Worm (Caenorhabditis elegans) whole organism, L4 larva: ENCODE results near the gene T03D8.6.

ENCODE experiments used
- D1046.2 ChIP-seq: fragments of 200-800 bp; sonication (Bioruptor generic); IDR thresholded peaks from 2 replicates; pipeline ENCODE4 v1.3.6; 2022; ENCODE audit warnings: missing genetic modification characterization, missing compliant biosample characterization
- Y5F2A.4 ChIP-seq: fragments of 200-800 bp; sonication (Bioruptor generic); optimal IDR thresholded peaks from 2 replicates; lab custom pipeline; 2018; ENCODE audit warnings: mild to moderate bottlenecking, missing genetic modification characterization, missing compliant biosample characterization
- ZK337.2 ChIP-seq: fragments of 200-800 bp; sonication (Bioruptor generic); IDR thresholded peaks from 2 replicates; pipeline ENCODE4 v1.3.6; 2022; ENCODE audit warnings: missing genetic modification reagents, missing genetic modification characterization, missing compliant biosample characterization
- ceh-20 ChIP-seq: fragments of 200-800 bp; sonication (Bioruptor generic); IDR thresholded peaks from 2 replicates; pipeline ENCODE4 v1.3.6; 2022; ENCODE audit warnings: missing genetic modification reagents, missing genetic modification characterization, missing compliant biosample characterization
- ceh-28 ChIP-seq: fragments of 150-350 bp; optimal IDR thresholded peaks from 2 replicates; lab custom pipeline; 2014; ENCODE audit warnings: missing biosample characterization, missing genetic modification reagents, missing genetic modification characterization
- ceh-44 ChIP-seq: fragments of 200-800 bp; sonication (Bioruptor generic); IDR thresholded peaks from 2 replicates; pipeline ENCODE4 v1.3.6; 2022; ENCODE audit warnings: missing genetic modification reagents, missing genetic modification characterization, missing compliant biosample characterization
- ceh-82 ChIP-seq: sonication (generic microtip); optimal IDR thresholded peaks from 2 replicates; lab custom pipeline; 2017; ENCODE audit warnings: missing biosample characterization, missing genetic modification characterization
- ces-1 ChIP-seq: fragments of 150-350 bp; sonication (generic microtip); optimal IDR thresholded peaks from 4 replicates; lab custom pipeline; 2014; ENCODE audit warnings: missing biosample characterization, missing genetic modification reagents, missing genetic modification characterization
- ctbp-1 ChIP-seq: fragments of 200-800 bp; sonication (Bioruptor generic); IDR thresholded peaks from 2 replicates; pipeline ENCODE4 v1.3.6; 2022; ENCODE audit warnings: missing genetic modification reagents, missing genetic modification characterization, missing compliant biosample characterization
- daf-12 ChIP-seq: fragments of 150-350 bp; optimal IDR thresholded peaks from 2 replicates; lab custom pipeline; 2014; ENCODE audit warnings: missing biosample characterization, missing genetic modification reagents, missing genetic modification characterization
- daf-19 ChIP-seq: fragments of 200-800 bp; sonication (Bioruptor generic); conservative IDR thresholded peaks from 2 replicates; pipeline ENCODE4 v1.3.6; 2022; ENCODE audit warnings: missing genetic modification characterization, missing compliant biosample characterization
- dmd-6 ChIP-seq: fragments of 200-800 bp; sonication (Bioruptor generic); IDR thresholded peaks from 2 replicates; pipeline ENCODE4 v1.3.6; 2022; ENCODE audit warnings: missing genetic modification reagents, missing genetic modification characterization, missing compliant biosample characterization
- dmd-8 ChIP-seq: fragments of 200-800 bp; sonication (Bioruptor generic); IDR thresholded peaks from 2 replicates; pipeline ENCODE4 v1.3.6; 2022; ENCODE audit warnings: missing genetic modification characterization, missing compliant biosample characterization
- dmd-9 ChIP-seq: fragments of 200-800 bp; sonication (Bioruptor generic); IDR thresholded peaks from 2 replicates; pipeline ENCODE4 v1.3.6; 2022; ENCODE audit warnings: missing genetic modification reagents, missing genetic modification characterization, missing compliant biosample characterization
- egl-43 ChIP-seq: fragments of 200-800 bp; sonication (Bioruptor generic); IDR thresholded peaks from 2 replicates; pipeline ENCODE4 v1.3.6; 2022; ENCODE audit warnings: missing genetic modification reagents, missing genetic modification characterization, missing compliant biosample characterization
- fos-1 ChIP-seq: fragments of 150-350 bp; optimal IDR thresholded peaks from 2 replicates; lab custom pipeline; 2014; ENCODE audit warnings: missing biosample characterization, missing genetic modification characterization
- hif-1 ChIP-seq, 2 experiments: sonication (generic microtip); optimal IDR thresholded peaks; 2 replicates each; lab custom pipeline; 2016 to 2017; ENCODE audit warnings: missing compliant biosample characterization in 2 of 2, missing genetic modification characterization in 2 of 2, missing genetic modification reagents in 2 of 2, missing genotype in 2 of 2, mild to moderate bottlenecking in 1 of 2
- hlh-11 ChIP-seq: fragments of 200-800 bp; sonication (Bioruptor generic); optimal IDR thresholded peaks from 2 replicates; lab custom pipeline; 2018; ENCODE audit warnings: mild to moderate bottlenecking, missing genetic modification characterization, missing compliant biosample characterization
- hlh-30 ChIP-seq: sonication (generic microtip); optimal IDR thresholded peaks from 2 replicates; lab custom pipeline; 2017; ENCODE audit warnings: antibody characterized with exemption, mild to moderate bottlenecking, missing genetic modification characterization, missing compliant biosample characterization; ENCODE audit not compliant: insufficient read depth
- hmg-1.1 ChIP-seq: fragments of 200-800 bp; sonication (Bioruptor generic); IDR thresholded peaks from 2 replicates; pipeline ENCODE4 v1.3.6; 2022; ENCODE audit warnings: missing genetic modification reagents, missing genetic modification characterization, missing compliant biosample characterization
- jun-1 ChIP-seq: fragments of 150-350 bp; optimal IDR thresholded peaks from 2 replicates; lab custom pipeline; 2014; ENCODE audit warnings: missing biosample characterization, missing genetic modification reagents, missing genetic modification characterization
- lin-13 ChIP-seq: fragments of 150-350 bp; optimal IDR thresholded peaks from 2 replicates; lab custom pipeline; 2014; ENCODE audit warnings: missing biosample characterization, missing genetic modification reagents, missing genetic modification characterization
- lin-38 ChIP-seq: fragments of 200-800 bp; sonication (Bioruptor generic); IDR thresholded peaks from 2 replicates; pipeline ENCODE4 v1.3.6; 2022; ENCODE audit warnings: missing genetic modification reagents, missing genetic modification characterization, missing compliant biosample characterization
- madf-5 ChIP-seq, 2 experiments: fragments of 200-800 bp; sonication (Bioruptor generic); IDR thresholded peaks; 2 replicates each; pipeline ENCODE4 v1.3.6; 2022; ENCODE audit warnings: missing compliant biosample characterization in 2 of 2, missing genetic modification characterization in 2 of 2
- madf-9 ChIP-seq: fragments of 200-800 bp; sonication (Bioruptor generic); conservative IDR thresholded peaks from 2 replicates; pipeline ENCODE4 v1.3.6; 2022; ENCODE audit warnings: missing genetic modification reagents, missing genetic modification characterization, missing compliant biosample characterization
- mdl-1 ChIP-seq, 2 experiments: fragments of 150-350 bp in 1 of 2; sonication (generic microtip) in 1 of 2; optimal IDR thresholded peaks; 2 replicates each; lab custom pipeline; 2014 to 2017; ENCODE audit warnings: missing biosample characterization in 2 of 2, missing genetic modification characterization in 2 of 2
- mdt-29 ChIP-seq: fragments of 200-800 bp; sonication (Bioruptor generic); IDR thresholded peaks from 2 replicates; pipeline ENCODE4 v1.3.6; 2022; ENCODE audit warnings: missing genetic modification reagents, missing genetic modification characterization, missing compliant biosample characterization
- mes-2 ChIP-seq: sonication (generic microtip); optimal IDR thresholded peaks from 2 replicates; lab custom pipeline; 2016; ENCODE audit warnings: missing genotype, mild to moderate bottlenecking, missing genetic modification characterization, missing compliant biosample characterization; ENCODE audit not compliant: poor library complexity, severe bottlenecking
- mxl-3 ChIP-seq: fragments of 200-800 bp; sonication (Bioruptor generic); optimal IDR thresholded peaks from 2 replicates; lab custom pipeline; 2018; ENCODE audit warnings: mild to moderate bottlenecking, missing genetic modification characterization, missing compliant biosample characterization
- nhr-10 ChIP-seq: fragments of 150-350 bp; optimal IDR thresholded peaks from 2 replicates; lab custom pipeline; 2014; ENCODE audit warnings: missing biosample characterization, missing genetic modification characterization
- nhr-111 ChIP-seq: fragments of 200-800 bp; sonication (Bioruptor generic); optimal IDR thresholded peaks from 2 replicates; lab custom pipeline; 2018; ENCODE audit warnings: mild to moderate bottlenecking, missing genetic modification characterization, missing compliant biosample characterization
- nhr-25 ChIP-seq: sonication (generic microtip); optimal IDR thresholded peaks from 2 replicates; lab custom pipeline; 2017; ENCODE audit warnings: missing genetic modification characterization, mild to moderate bottlenecking, missing compliant biosample characterization, antibody characterized with exemption, moderate library complexity, borderline replicate concordance; ENCODE audit not compliant: insufficient read depth
- nhr-28 ChIP-seq: fragments of 150-350 bp; optimal IDR thresholded peaks from 2 replicates; lab custom pipeline; 2014; ENCODE audit warnings: missing biosample characterization, missing genetic modification characterization
- nhr-42 ChIP-seq: fragments of 200-800 bp; sonication (Bioruptor generic); IDR thresholded peaks from 2 replicates; pipeline ENCODE4 v1.3.6; 2022; ENCODE audit warnings: missing genetic modification characterization, missing compliant biosample characterization
- php-3 ChIP-seq: fragments of 200-800 bp; sonication (Bioruptor generic); IDR thresholded peaks from 2 replicates; pipeline ENCODE4 v1.3.6; 2022; ENCODE audit warnings: missing genetic modification reagents, missing genetic modification characterization, missing compliant biosample characterization
- rbr-2 ChIP-seq: sonication (generic microtip); optimal IDR thresholded peaks from 2 replicates; lab custom pipeline; 2016; ENCODE audit warnings: missing genotype, missing genetic modification characterization, missing compliant biosample characterization
- set-16 ChIP-seq: fragments of 200-800 bp; sonication (Bioruptor generic); IDR thresholded peaks from 2 replicates; pipeline ENCODE4 v1.3.6; 2022; ENCODE audit warnings: missing genetic modification reagents, missing genetic modification characterization, missing compliant biosample characterization
- snpc-1.2 ChIP-seq: fragments of 200-800 bp; sonication (Bioruptor generic); IDR thresholded peaks from 2 replicates; pipeline ENCODE4 v1.3.6; 2022; ENCODE audit warnings: missing genetic modification reagents, missing genetic modification characterization, missing compliant biosample characterization
- snpc-4 ChIP-seq: fragments of 150-350 bp; optimal IDR thresholded peaks from 2 replicates; lab custom pipeline; 2014; ENCODE audit warnings: missing biosample characterization, missing genetic modification characterization
- unc-62 ChIP-seq, 3 experiments: fragments of 150-350 bp in 1 of 3; sonication (generic microtip); optimal IDR thresholded peaks in 2 of 3; peaks in 1 of 3; 1 replicate in 1 of 3; 2 replicates in 2 of 3; lab custom pipeline; 2014 to 2017; ENCODE audit warnings: missing biosample characterization in 3 of 3, missing genetic modification characterization in 3 of 3, missing genetic modification reagents in 3 of 3, missing genotype in 1 of 3
- zfp-2 ChIP-seq: sonication (generic microtip); optimal IDR thresholded peaks from 2 replicates; lab custom pipeline; 2016; ENCODE audit warnings: mild to moderate bottlenecking, missing genetic modification characterization, missing compliant biosample characterization
- zip-11 ChIP-seq: fragments of 200-800 bp; sonication (Bioruptor generic); IDR thresholded peaks from 2 replicates; pipeline ENCODE4 v1.3.6; 2022; ENCODE audit warnings: missing genetic modification characterization, missing compliant biosample characterization
- ztf-7 ChIP-seq: fragments of 150-350 bp; optimal IDR thresholded peaks from 2 replicates; lab custom pipeline; 2014; ENCODE audit warnings: missing biosample characterization, missing genetic modification characterization

The T03D8.6 gene

ce11 chrV:20845524-20846208, 25.5 kb upstream of the T03D8.6 start, which contains the start of the genes F31D4.2 and fkb-6 (continued):
- TF ChIP-seq jun-1 (peak; percentile 15), madf-9 (no peak), egl-43 (GFP tag; lab: Robert Waterston, UW) (peak; percentile 39; the same call in 1 of the 2 replicates), daf-12 (tag; lab: Kevin White, UChicago) (no peak), hif-1 (tag; optimal IDR thresholded peaks at IDR 0.05; lab: Kevin White, UChicago) (peak; percentile 25 to 96), ceh-44 (GFP tag; lab: Robert Waterston, UW) (no peak), zip-11 (GFP tag; lab: Robert Waterston, UW) (no peak), zfp-2 (tag; lab: Kevin White, UChicago) (no peak), nhr-111 (no peak), mxl-3 (no peak), madf-5 (GFP tag; IDR thresholded peaks at IDR 0.05; lab: Robert Waterston, UW) (no peak), ces-1 (no peak), dmd-8 (GFP tag; lab: Robert Waterston, UW) (no peak), mdt-29 (GFP tag; lab: Robert Waterston, UW) (peak; percentile 74), ceh-28 (tag; lab: Kevin White, UChicago) (peak; percentile 22), ZK337.2 (no peak), snpc-1.2 (GFP tag; lab: Robert Waterston, UW) (0 out of 2 replicates have a peak, but pooled peaks have one; percentile 43), ztf-7 (peak; percentile 56), Y5F2A.4 (GFP tag; lab: Kevin White, UChicago) (no peak), nhr-28 (tag; lab: Kevin White, UChicago) (peak; percentile 61), set-16 (GFP tag; lab: Robert Waterston, UW) (no peak), D1046.2 (GFP tag; lab: Robert Waterston, UW) (no peak), unc-62 (GFP tag; optimal IDR thresholded peaks at IDR 0.05 in 1 of 2; lab: Kevin White, UChicago) (peak in 1 of 2 experiments; percentile 99), unc-62 (tag; optimal IDR thresholded peaks at IDR 0.05; lab: Kevin White, UChicago) (no peak)

ce11 chrV:20841484-20841883, 21.4 kb upstream of the T03D8.6 start:
- TF ChIP-seq rbr-2 (tag; lab: Kevin White, UChicago) (no peak), hmg-1.1 (GFP tag; lab: Robert Waterston, UW) (no peak), ctbp-1 (GFP tag; lab: Robert Waterston, UW) (no peak), hlh-11 (no peak), fos-1 (tag; lab: Kevin White, UChicago) (no peak), D1046.2 (GFP tag; lab: Robert Waterston, UW) (no peak), ceh-44 (GFP tag; lab: Robert Waterston, UW) (no peak), ZK337.2 (no peak), mxl-3 (no peak)

ce11 chrV:20838565-20838964, 18.4 kb upstream of the T03D8.6 start, which contains the start of gene exos-7:
Gene exos-7, plus strand, starts transcription at chrV:20838865.
- TF ChIP-seq mdl-1 (tag; optimal IDR thresholded peaks at IDR 0.05; lab: Kevin White, UChicago) = no peak
- TF ChIP-seq ceh-20 (GFP tag; lab: Robert Waterston, UW) = no peak
- TF ChIP-seq nhr-42 (GFP tag; lab: Robert Waterston, UW) = no peak
- TF ChIP-seq dmd-6 (GFP tag; lab: Robert Waterston, UW) = no peak
- TF ChIP-seq ZK337.2 = no peak
- no peak for TF ChIP-seq lin-13 (GFP tag; lab: Kevin White, UChicago)
- TF ChIP-seq php-3 = no peak
- no peak for TF ChIP-seq nhr-25 (tag; lab: Kevin White, UChicago)
- no peak for TF ChIP-seq snpc-4
- TF ChIP-seq mes-2 (tag; lab: Kevin White, UChicago) = no peak
- no peak for TF ChIP-seq dmd-9
- no peak for TF ChIP-seq daf-19 (GFP tag; lab: Robert Waterston, UW)
- no peak for TF ChIP-seq Y5F2A.4 (GFP tag; lab: Kevin White, UChicago)
- no peak for TF ChIP-seq madf-9
- TF ChIP-seq nhr-10 (tag; lab: Kevin White, UChicago) = no peak
- no peak for TF ChIP-seq hlh-30 (tag; lab: Kevin White, UChicago)
- TF ChIP-seq ceh-28 (tag; lab: Kevin White, UChicago) = no peak
- TF ChIP-seq ceh-82 (tag; lab: Kevin White, UChicago) = no peak
- no peak for TF ChIP-seq lin-38
- TF ChIP-seq, all 104 proteins: peak for 0
